Worm (Caenorhabditis elegans): ENCODE measurements around the gene rei-1.

DNA sequence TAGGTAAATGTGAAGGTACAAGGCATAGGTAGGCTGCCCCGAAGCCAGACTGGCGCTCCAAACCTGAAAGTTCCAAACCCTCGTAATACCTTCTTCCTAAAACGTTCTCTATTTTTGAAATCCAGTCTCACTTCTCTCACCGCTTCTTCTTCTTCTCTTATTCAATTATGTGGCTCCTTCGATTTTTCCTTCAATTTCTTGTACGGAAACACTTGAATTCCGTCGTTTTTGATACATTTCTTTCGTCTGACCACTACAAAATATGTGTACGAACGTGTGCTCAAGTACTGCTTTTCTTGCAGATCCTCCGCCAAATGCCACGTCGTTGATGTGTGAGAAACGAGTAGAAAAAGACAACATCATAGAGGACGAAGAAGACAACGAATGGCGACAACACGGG lies 31.7 kb downstream of the rei-1 start, which contains the start of gene unc-79:
- TF ChIP-seq him-1 (tag; optimal IDR thresholded peaks at IDR 0.05) (no peak), dao-5 (tag; optimal IDR thresholded peaks at IDR 0.05) (no peak)
